Worm (Caenorhabditis elegans) whole organism, L2 larva: Measurements from ENCODE around the gene hpo-28.

Experiments used
- C34F6.9 ChIP-seq: fragments of 150-350 bp; optimal IDR thresholded peaks from 2 replicates; lab custom pipeline; 2014; ENCODE audit warnings: missing biosample characterization, missing genetic modification characterization
- F13H6.1 ChIP-seq: sonication (generic microtip); optimal IDR thresholded peaks from 2 replicates; lab custom pipeline; 2016; ENCODE audit warnings: missing genetic modification characterization, missing compliant biosample characterization
- R02D3.7 ChIP-seq: fragments of 150-350 bp; optimal IDR thresholded peaks from 2 replicates; lab custom pipeline; 2014; ENCODE audit warnings: missing biosample characterization, missing genetic modification characterization
- Y55F3AM.14 ChIP-seq: fragments of 200-800 bp; sonication (Bioruptor generic); optimal IDR thresholded peaks from 2 replicates; lab custom pipeline; 2018; ENCODE audit warnings: mild to moderate bottlenecking, missing genetic modification characterization, missing compliant biosample characterization
- ZK546.5 ChIP-seq: sonication (generic microtip); optimal IDR thresholded peaks from 2 replicates; lab custom pipeline; 2017; ENCODE audit warnings: missing biosample characterization, missing genetic modification characterization
- alr-1 ChIP-seq: fragments of 150-350 bp; optimal IDR thresholded peaks from 2 replicates; lab custom pipeline; 2014; ENCODE audit warnings: missing biosample characterization, missing genetic modification characterization
- aly-2 ChIP-seq: fragments of 150-350 bp; optimal IDR thresholded peaks from 2 replicates; lab custom pipeline; 2014; ENCODE audit warnings: missing biosample characterization, missing genetic modification characterization
- ama-1 ChIP-seq: fragments of 150-350 bp; optimal IDR thresholded peaks from 2 replicates; lab custom pipeline; 2018; ENCODE audit warnings: inconsistent platforms
- blmp-1 ChIP-seq: sonication (generic microtip); optimal IDR thresholded peaks from 2 replicates; lab custom pipeline; 2017; ENCODE audit warnings: missing genetic modification characterization, mild to moderate bottlenecking, missing compliant biosample characterization, antibody characterized with exemption, moderate library complexity; ENCODE audit not compliant: insufficient read depth
- ceh-16 ChIP-seq: fragments of 150-350 bp; optimal IDR thresholded peaks from 2 replicates; lab custom pipeline; 2014; ENCODE audit warnings: missing biosample characterization, missing genetic modification characterization
- ceh-82 ChIP-seq: fragments of 150-350 bp; optimal IDR thresholded peaks from 2 replicates; lab custom pipeline; 2014; ENCODE audit warnings: missing biosample characterization, missing genetic modification characterization
- crh-2 ChIP-seq: sonication (generic microtip); optimal IDR thresholded peaks from 2 replicates; lab custom pipeline; 2017; ENCODE audit warnings: missing biosample characterization, missing genetic modification characterization
- dmd-4 ChIP-seq: sonication (generic microtip); optimal IDR thresholded peaks from 2 replicates; lab custom pipeline; 2017; ENCODE audit warnings: missing biosample characterization, missing genetic modification characterization
- egl-27 ChIP-seq: sonication (generic microtip); optimal IDR thresholded peaks from 3 replicates; lab custom pipeline; 2017; ENCODE audit warnings: missing biosample characterization, missing genetic modification reagents, missing genetic modification characterization
- elt-1 ChIP-seq: fragments of 150-350 bp; optimal IDR thresholded peaks from 2 replicates; lab custom pipeline; 2014; ENCODE audit warnings: missing biosample characterization, missing genetic modification characterization
- elt-3 ChIP-seq: sonication (generic microtip); optimal IDR thresholded peaks from 2 replicates; lab custom pipeline; 2017; ENCODE audit warnings: missing biosample characterization, missing genetic modification characterization
- fos-1 ChIP-seq: fragments of 150-350 bp; optimal IDR thresholded peaks from 2 replicates; lab custom pipeline; 2014; ENCODE audit warnings: missing biosample characterization, missing genetic modification characterization
- gmeb-1 ChIP-seq: fragments of 150-350 bp; optimal IDR thresholded peaks from 2 replicates; lab custom pipeline; 2014; ENCODE audit warnings: missing biosample characterization, missing genetic modification characterization
- lin-11 ChIP-seq: fragments of 150-350 bp; sonication (generic microtip); optimal IDR thresholded peaks from 2 replicates; lab custom pipeline; 2014; ENCODE audit warnings: missing biosample characterization, missing genetic modification characterization, inconsistent platforms, mixed read lengths
- lin-13 ChIP-seq: fragments of 150-350 bp; optimal IDR thresholded peaks from 2 replicates; lab custom pipeline; 2014; ENCODE audit warnings: missing biosample characterization, missing genetic modification reagents, missing genetic modification characterization
- lin-39 ChIP-seq: fragments of 150-350 bp; optimal IDR thresholded peaks from 2 replicates; lab custom pipeline; 2014; ENCODE audit warnings: missing biosample characterization, missing genetic modification reagents, missing genetic modification characterization
- lsy-2 ChIP-seq, 2 experiments: fragments of 150-350 bp in 1 of 2; sonication (generic microtip) in 1 of 2; optimal IDR thresholded peaks; 2 replicates each; lab custom pipeline; 2014 to 2017; ENCODE audit warnings: missing biosample characterization in 2 of 2, missing genetic modification characterization in 2 of 2
- mab-5 ChIP-seq: fragments of 150-350 bp; optimal IDR thresholded peaks from 2 replicates; lab custom pipeline; 2014; ENCODE audit warnings: missing biosample characterization, missing genetic modification characterization
- mbf-1 ChIP-seq: sonication (generic microtip); optimal IDR thresholded peaks from 2 replicates; lab custom pipeline; 2017; ENCODE audit warnings: missing biosample characterization, missing genetic modification characterization
- mdl-1 ChIP-seq, 2 experiments: fragments of 150-350 bp in 1 of 2; sonication (generic microtip) in 1 of 2; optimal IDR thresholded peaks; 2 replicates each; lab custom pipeline; 2017; ENCODE audit warnings: missing biosample characterization in 2 of 2, missing genetic modification characterization in 2 of 2
- nhr-10 ChIP-seq: sonication (generic microtip); optimal IDR thresholded peaks from 2 replicates; lab custom pipeline; 2017; ENCODE audit warnings: missing biosample characterization, missing genetic modification characterization
- nhr-11 ChIP-seq: fragments of 150-350 bp; optimal IDR thresholded peaks from 2 replicates; lab custom pipeline; 2014; ENCODE audit warnings: missing biosample characterization, missing genetic modification characterization
- nhr-12 ChIP-seq: fragments of 150-350 bp; optimal IDR thresholded peaks from 2 replicates; lab custom pipeline; 2014; ENCODE audit warnings: missing biosample characterization, missing genetic modification characterization
- nhr-129 ChIP-seq: fragments of 150-350 bp; optimal IDR thresholded peaks from 2 replicates; lab custom pipeline; 2014; ENCODE audit warnings: missing biosample characterization, missing genetic modification characterization
- nhr-21 ChIP-seq: fragments of 150-350 bp; optimal IDR thresholded peaks from 2 replicates; lab custom pipeline; 2014; ENCODE audit warnings: missing biosample characterization, missing genetic modification characterization
- nhr-23 ChIP-seq: fragments of 150-350 bp; optimal IDR thresholded peaks from 2 replicates; lab custom pipeline; 2014; ENCODE audit warnings: missing biosample characterization, missing genetic modification reagents, missing genetic modification characterization
- nhr-237 ChIP-seq: fragments of 150-350 bp; optimal IDR thresholded peaks from 2 replicates; lab custom pipeline; 2014; ENCODE audit warnings: missing biosample characterization, missing genetic modification characterization
- nhr-25 ChIP-seq: fragments of 150-350 bp; sonication (generic microtip); optimal IDR thresholded peaks from 3 replicates; lab custom pipeline; 2014; ENCODE audit warnings: missing biosample characterization, missing genetic modification characterization
- nhr-6 ChIP-seq: fragments of 150-350 bp; optimal IDR thresholded peaks from 2 replicates; lab custom pipeline; 2014; ENCODE audit warnings: missing biosample characterization, missing genetic modification characterization
- nhr-77 ChIP-seq: fragments of 150-350 bp; optimal IDR thresholded peaks from 2 replicates; lab custom pipeline; 2014; ENCODE audit warnings: missing biosample characterization, missing genetic modification characterization
- peb-1 ChIP-seq: fragments of 150-350 bp; optimal IDR thresholded peaks from 2 replicates; lab custom pipeline; 2014; ENCODE audit warnings: missing biosample characterization, missing genetic modification characterization
- sem-4 ChIP-seq: fragments of 150-350 bp; optimal IDR thresholded peaks from 2 replicates; lab custom pipeline; 2014; ENCODE audit warnings: missing biosample characterization, missing genetic modification reagents, missing genetic modification characterization
- skn-1 ChIP-seq: sonication (generic microtip); optimal IDR thresholded peaks from 2 replicates; lab custom pipeline; 2017; ENCODE audit warnings: missing biosample characterization, missing genetic modification characterization
- sma-3 ChIP-seq: sonication (generic microtip); optimal IDR thresholded peaks from 2 replicates; lab custom pipeline; 2016; ENCODE audit warnings: missing genetic modification reagents, missing genetic modification characterization, missing compliant biosample characterization
- sma-9 ChIP-seq, 2 experiments: fragments of 150-350 bp in 1 of 2; sonication (generic microtip) in 1 of 2; optimal IDR thresholded peaks; 2 replicates each; lab custom pipeline; 2014 to 2016; ENCODE audit warnings: missing genetic modification characterization in 2 of 2, mild to moderate bottlenecking in 1 of 2, missing biosample characterization in 1 of 2, missing compliant biosample characterization in 1 of 2, missing genetic modification reagents in 1 of 2, moderate library complexity in 1 of 2
- snpc-4 ChIP-seq: fragments of 150-350 bp; optimal IDR thresholded peaks from 2 replicates; lab custom pipeline; 2014; ENCODE audit warnings: missing biosample characterization, missing genetic modification characterization
- unc-39 ChIP-seq: fragments of 150-350 bp; optimal IDR thresholded peaks from 2 replicates; lab custom pipeline; 2014; ENCODE audit warnings: missing biosample characterization, missing genetic modification characterization
- unc-55 ChIP-seq: fragments of 150-350 bp; sonication (generic microtip); optimal IDR thresholded peaks from 3 replicates; lab custom pipeline; 2014; ENCODE audit warnings: missing biosample characterization, missing genetic modification reagents, missing genetic modification characterization
- unc-62 ChIP-seq: fragments of 150-350 bp; optimal IDR thresholded peaks from 2 replicates; lab custom pipeline; 2014; ENCODE audit warnings: missing biosample characterization, missing genetic modification reagents, missing genetic modification characterization
- zag-1 ChIP-seq: fragments of 150-350 bp; optimal IDR thresholded peaks from 2 replicates; lab custom pipeline; 2014; ENCODE audit warnings: missing biosample characterization, missing genetic modification characterization
- ztf-1 ChIP-seq: fragments of 200-800 bp; sonication (Bioruptor generic); conservative IDR thresholded peaks from 2 replicates; pipeline ENCODE4 v1.3.6; 2022; ENCODE audit warnings: missing genetic modification characterization, missing compliant biosample characterization
- ztf-11 ChIP-seq: sonication (generic microtip); optimal IDR thresholded peaks from 2 replicates; lab custom pipeline; 2017; ENCODE audit warnings: missing biosample characterization, missing genetic modification characterization
- ztf-4 ChIP-seq: fragments of 150-350 bp; optimal IDR thresholded peaks from 2 replicates; lab custom pipeline; 2014; ENCODE audit warnings: missing biosample characterization, missing genetic modification characterization

The hpo-28 gene

DNA sequence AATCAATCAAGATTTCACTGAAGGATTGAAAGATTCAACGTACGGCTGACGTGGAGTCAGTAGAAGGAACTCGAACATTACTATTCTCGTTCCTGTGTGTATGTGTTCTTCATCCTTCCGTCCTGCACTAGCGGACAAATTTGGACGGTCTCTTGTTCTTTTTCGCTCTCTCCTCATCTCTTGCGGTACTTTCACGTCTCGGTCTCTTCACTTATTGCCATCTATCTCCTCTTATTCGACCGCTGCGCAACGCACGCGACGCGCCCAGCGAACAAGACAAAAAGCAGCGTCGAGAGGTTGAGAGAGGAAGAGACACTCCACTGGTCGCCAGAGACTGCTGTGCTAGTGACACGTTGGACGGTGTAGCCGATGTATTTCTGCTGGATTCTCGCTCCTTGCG is 6.3 kb upstream of the hpo-28 start:
- TF ChIP-seq ZK546.5 (tag; lab: Kevin White, UChicago) (no peak), unc-55 (GFP tag; lab: Kevin White, UChicago) (peak; percentile 83), elt-3 (tag; lab: Kevin White, UChicago) (no peak), skn-1 (tag; lab: Kevin White, UChicago) (no peak), fos-1 (peak; percentile 54), mbf-1 (tag; lab: Kevin White, UChicago) (no peak), F13H6.1 (tag; lab: Kevin White, UChicago) (peak; percentile 75), zag-1 (tag; lab: Kevin White, UChicago) (no peak), nhr-77 (tag; lab: Kevin White, UChicago) (no peak), crh-2 (tag; lab: Kevin White, UChicago) (peak; percentile 51), egl-27 (peak; percentile 26), sem-4 (tag; lab: Kevin White, UChicago) (peak; percentile 62), nhr-10 (no peak), lin-13 (GFP tag; lab: Kevin White, UChicago) (peak; percentile 12), ztf-4 (tag; lab: Kevin White, UChicago) (peak; percentile 7), ama-1 (no peak), nhr-23 (tag; lab: Kevin White, UChicago) (no peak), lsy-2 (tag; optimal IDR thresholded peaks at IDR 0.05; lab: Kevin White, UChicago) (peak in 1 of 2 experiments; percentile 64), sma-9 (GFP tag; optimal IDR thresholded peaks at IDR 0.05; lab: Kevin White, UChicago) (no peak), sma-9 (tag; optimal IDR thresholded peaks at IDR 0.05; lab: Kevin White, UChicago) (no peak), gmeb-1 (tag; lab: Kevin White, UChicago) (no peak), nhr-21 (tag; lab: Kevin White, UChicago) (peak; percentile 73), snpc-4 (tag; lab: Kevin White, UChicago) (peak; percentile 26), unc-39 (tag; lab: Kevin White, UChicago) (no peak), dmd-4 (tag; lab: Kevin White, UChicago) (no peak), mab-5 (tag; lab: Kevin White, UChicago) (no peak), nhr-12 (tag; lab: Kevin White, UChicago) (no peak), alr-1 (tag; lab: Kevin White, UChicago) (no peak), nhr-11 (tag; lab: Kevin White, UChicago) (no peak), nhr-25 (tag; lab: Kevin White, UChicago) (peak; percentile 60), lin-11 (tag; lab: Kevin White, UChicago) (peak; percentile 84), ceh-16 (tag; lab: Kevin White, UChicago) (no peak), nhr-237 (tag; lab: Kevin White, UChicago) (no peak), Y55F3AM.14 (peak; percentile 70), R02D3.7 (tag; lab: Kevin White, UChicago) (no peak), ztf-11 (tag; lab: Kevin White, UChicago) (no peak), elt-1 (tag; lab: Kevin White, UChicago) (no peak), aly-2 (tag; lab: Kevin White, UChicago) (no peak), C34F6.9 (tag; lab: Kevin White, UChicago) (peak; percentile 87), ceh-82 (tag; lab: Kevin White, UChicago) (no peak), blmp-1 (tag; lab: Kevin White, UChicago) (peak; percentile 24), unc-62 (GFP tag; lab: Kevin White, UChicago) (no peak), peb-1 (no peak), mdl-1 (tag; optimal IDR thresholded peaks at IDR 0.05; lab: Kevin White, UChicago) (peak; percentile 63 to 68), lin-39 (no peak), nhr-6 (tag; lab: Kevin White, UChicago) (no peak), sma-3 (GFP tag; lab: Kevin White, UChicago) (peak; percentile 34), ztf-1 (GFP tag; lab: Robert Waterston, UW) (no peak), nhr-129 (tag; lab: Kevin White, UChicago) (peak; percentile 88)
